Worm (Caenorhabditis elegans) whole organism, L4/young adult: ENCODE measurements around the gene T07A5.7.

ENCODE experiments used
- W03F9.2 ChIP-seq: fragments of 150-350 bp; optimal IDR thresholded peaks from 2 replicates; lab custom pipeline; 2014; ENCODE audit warnings: missing biosample characterization, missing genetic modification characterization
- dao-5 ChIP-seq: sonication (generic microtip); optimal IDR thresholded peaks from 2 replicates; lab custom pipeline; 2016; ENCODE audit warnings: missing genotype, missing genetic modification characterization, moderate library complexity, missing compliant biosample characterization
- him-1 ChIP-seq: sonication (generic microtip); optimal IDR thresholded peaks from 2 replicates; lab custom pipeline; 2016; ENCODE audit warnings: missing genotype, missing genetic modification reagents, missing genetic modification characterization, missing compliant biosample characterization

- no peak for TF ChIP-seq him-1 (tag; lab: Kevin White, UChicago)
- TF ChIP-seq W03F9.2 = no peak
- no peak for TF ChIP-seq dao-5
These were observed 4.9 kb downstream of the T07A5.7 start, which contains the start of gene T07A5.1 for ce11 chrIII:10306049-10306448.
